Worm (Caenorhabditis elegans) whole organism, midembryonic: Measurements from ENCODE around the gene dop-6.

Experiments
- cog-1 ChIP-seq: sonication (generic microtip); optimal IDR thresholded peaks from 2 replicates; lab custom pipeline; 2016; ENCODE audit warnings: missing genetic modification characterization, missing compliant biosample characterization
- ztf-29 ChIP-seq: fragments of 200-800 bp; sonication (Bioruptor generic); IDR thresholded peaks from 2 replicates; pipeline ENCODE4 v1.3.6; 2022; ENCODE audit warnings: missing genetic modification reagents, missing genetic modification characterization, missing compliant biosample characterization

DNA sequence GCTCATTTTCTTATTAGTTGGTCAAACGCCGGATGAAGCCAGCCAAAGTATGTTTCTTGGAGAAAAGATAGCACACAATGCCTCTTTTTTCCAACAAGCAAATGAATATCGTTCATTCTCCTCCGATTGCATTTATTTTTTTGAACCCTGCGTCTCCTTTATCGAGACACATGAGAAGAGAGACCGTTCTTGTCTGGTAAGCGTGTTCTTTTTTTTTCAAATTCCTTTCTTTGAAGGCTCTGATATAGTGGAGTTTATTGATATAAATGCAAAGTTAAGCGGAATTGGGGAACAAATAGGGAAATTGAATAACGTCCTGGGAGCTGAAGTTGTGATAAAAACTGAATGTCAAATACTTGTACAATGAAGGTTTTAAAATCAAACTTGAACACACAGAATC lies 41.9 kb downstream of the dop-6 start, which contains the start of gene F14H12.7:
- no peak for TF ChIP-seq ztf-29 (GFP tag; lab: Robert Waterston, UW)
- no peak for TF ChIP-seq cog-1 (tag; lab: Kevin White, UChicago)
